Worm (Caenorhabditis elegans): Measurements from ENCODE around the gene B0416.7.

DNA sequence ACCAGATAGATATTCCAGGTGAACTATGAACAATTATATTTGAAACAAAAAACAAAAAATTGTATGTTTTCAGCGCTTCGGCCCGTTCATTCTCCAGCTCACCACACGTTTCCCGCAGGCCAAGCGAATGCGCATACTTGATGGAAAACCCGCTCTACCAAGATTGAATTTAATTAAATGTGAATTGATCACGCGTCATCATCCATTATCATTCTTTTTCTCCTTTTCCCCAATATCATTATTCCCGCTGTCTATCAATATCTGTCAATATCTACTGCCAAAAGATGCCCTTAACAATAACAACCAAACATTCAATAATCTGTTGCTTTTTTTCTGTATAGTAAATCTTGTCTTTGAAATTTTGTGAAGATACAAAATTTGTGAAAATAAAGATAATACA is 38.5 kb upstream of the B0416.7 start:
- TF ChIP-seq ama-1 (optimal IDR thresholded peaks at IDR 0.05) (no peak), hmbx-1 (tag; optimal IDR thresholded peaks at IDR 0.05) (no peak), tra-4 (tag; optimal IDR thresholded peaks at IDR 0.05) (no peak), tbx-37 (GFP tag; conservative IDR thresholded peaks at IDR 0.05) (no peak), ceh-36 (tag; optimal IDR thresholded peaks at IDR 0.05) (no peak), hmg-4 (GFP tag; optimal IDR thresholded peaks at IDR 0.05) (no peak), flt-1 (GFP tag; IDR thresholded peaks at IDR 0.05) (no peak), F13C5.2 (tag; optimal IDR thresholded peaks at IDR 0.05) (no peak), tbx-11 (GFP tag; IDR thresholded peaks at IDR 0.05) (no peak), B0310.2 (tag; optimal IDR thresholded peaks at IDR 0.05) (no peak), hnd-1 (tag; optimal IDR thresholded peaks at IDR 0.05) (no peak), pes-1 (GFP tag; IDR thresholded peaks at IDR 0.05) (no peak)
